Worm (Caenorhabditis elegans) whole organism, L1 larva: ENCODE measurements around the gene str-255.
"Not testable (repeated sequence)": the region's sequence is repeated elsewhere in the genome, so short reads cannot be mapped to it uniquely, and the experiment has no call there.

ENCODE experiments used
- C16A3.4 ChIP-seq: fragments of 150-350 bp; optimal IDR thresholded peaks from 2 replicates; lab custom pipeline; 2014; ENCODE audit warnings: missing biosample characterization, missing genetic modification characterization
- C34B4.2 ChIP-seq: sonication (generic microtip); optimal IDR thresholded peaks from 2 replicates; lab custom pipeline; 2017; ENCODE audit warnings: mild to moderate bottlenecking, missing genetic modification characterization, missing compliant biosample characterization
- F16B12.6 ChIP-seq: fragments of 150-350 bp; optimal IDR thresholded peaks from 2 replicates; lab custom pipeline; 2014; ENCODE audit warnings: missing biosample characterization, missing genetic modification characterization
- aha-1 ChIP-seq: fragments of 150-350 bp; optimal IDR thresholded peaks from 2 replicates; lab custom pipeline; 2014; ENCODE audit warnings: missing biosample characterization, missing genetic modification characterization
- alr-1 ChIP-seq: fragments of 200-800 bp; sonication (Bioruptor generic); optimal IDR thresholded peaks from 2 replicates; lab custom pipeline; 2018; ENCODE audit warnings: borderline replicate concordance, mild to moderate bottlenecking, missing genetic modification characterization, missing compliant biosample characterization
- aly-2 ChIP-seq: fragments of 150-350 bp; optimal IDR thresholded peaks from 2 replicates; lab custom pipeline; 2014; ENCODE audit warnings: missing biosample characterization, missing genetic modification characterization
- ceh-63 ChIP-seq: fragments of 200-800 bp; sonication (Bioruptor generic); optimal IDR thresholded peaks from 2 replicates; lab custom pipeline; 2018; ENCODE audit warnings: mild to moderate bottlenecking, missing genetic modification characterization, missing compliant biosample characterization
- ceh-82 ChIP-seq, 3 experiments: fragments of 150-350 bp in 1 of 3; sonication (generic microtip) in 2 of 3; optimal IDR thresholded peaks; 2 replicates each; lab custom pipeline; 2014 to 2017; ENCODE audit warnings: missing biosample characterization in 3 of 3, missing genetic modification characterization in 3 of 3
- efl-1 ChIP-seq, 4 experiments: fragments of 150-350 bp; optimal IDR thresholded peaks in 3 of 4; peaks in 1 of 4; 1 replicate in 1 of 4; 2 replicates in 3 of 4; lab custom pipeline; 2014; ENCODE audit warnings: missing biosample characterization in 2 of 4, missing genetic modification characterization in 2 of 4, missing genetic modification reagents in 2 of 4
- efl-3 ChIP-seq: fragments of 200-800 bp; sonication (Bioruptor generic); optimal IDR thresholded peaks from 2 replicates; lab custom pipeline; 2018; ENCODE audit warnings: mild to moderate bottlenecking, missing genetic modification characterization, missing compliant biosample characterization
- elt-3 ChIP-seq, 6 experiments: fragments of 150-350 bp in 1 of 6; sonication (generic microtip); optimal IDR thresholded peaks; 2 replicates each; lab custom pipeline; 2017 to 2018; ENCODE audit warnings: missing biosample characterization in 6 of 6, missing genetic modification characterization in 6 of 6, inconsistent platforms in 1 of 6
- fos-1 ChIP-seq: fragments of 150-350 bp; optimal IDR thresholded peaks from 2 replicates; lab custom pipeline; 2014; ENCODE audit warnings: missing biosample characterization, missing genetic modification characterization
- grh-1 ChIP-seq: fragments of 200-800 bp; sonication (Bioruptor generic); IDR thresholded peaks from 2 replicates; pipeline ENCODE4 v1.3.6; 2022; ENCODE audit warnings: missing genetic modification reagents, missing genetic modification characterization, missing compliant biosample characterization
- irx-1 ChIP-seq: sonication (generic microtip); optimal IDR thresholded peaks from 2 replicates; lab custom pipeline; 2016; ENCODE audit warnings: missing genetic modification characterization, missing compliant biosample characterization
- lir-3 ChIP-seq: sonication (generic microtip); optimal IDR thresholded peaks from 2 replicates; lab custom pipeline; 2016; ENCODE audit warnings: mild to moderate bottlenecking, missing genetic modification characterization, moderate library complexity, missing compliant biosample characterization; ENCODE audit not compliant: poor library complexity
- mdl-1 ChIP-seq, 2 experiments: fragments of 150-350 bp; optimal IDR thresholded peaks; 2 replicates each; lab custom pipeline; 2014 to 2017; ENCODE audit warnings: missing biosample characterization in 2 of 2, missing genetic modification characterization in 2 of 2, inconsistent platforms in 1 of 2
- nhr-11 ChIP-seq: fragments of 150-350 bp; optimal IDR thresholded peaks from 2 replicates; lab custom pipeline; 2014; ENCODE audit warnings: missing biosample characterization, missing genetic modification characterization
- nhr-76 ChIP-seq: sonication (generic microtip); optimal IDR thresholded peaks from 2 replicates; lab custom pipeline; 2017; ENCODE audit warnings: missing biosample characterization, missing genetic modification characterization
- nhr-84 ChIP-seq: sonication (generic microtip); optimal IDR thresholded peaks from 2 replicates; lab custom pipeline; 2017; ENCODE audit warnings: missing biosample characterization, missing genetic modification characterization
- nhr-90 ChIP-seq: sonication (generic microtip); optimal IDR thresholded peaks from 2 replicates; lab custom pipeline; 2016; ENCODE audit warnings: mild to moderate bottlenecking, missing genetic modification characterization, missing compliant biosample characterization; ENCODE audit not compliant: poor library complexity
- pax-3 ChIP-seq: fragments of 200-800 bp; sonication (Bioruptor generic); optimal IDR thresholded peaks from 2 replicates; lab custom pipeline; 2018; ENCODE audit warnings: mild to moderate bottlenecking, missing genetic modification characterization, moderate library complexity, missing compliant biosample characterization
- rnt-1 ChIP-seq: sonication (generic microtip); optimal IDR thresholded peaks from 2 replicates; lab custom pipeline; 2016; ENCODE audit warnings: mild to moderate bottlenecking, missing genetic modification characterization, moderate library complexity, missing compliant biosample characterization
- skn-1 ChIP-seq: fragments of 150-350 bp; optimal IDR thresholded peaks from 2 replicates; lab custom pipeline; 2014; ENCODE audit warnings: missing biosample characterization, missing genetic modification characterization
- snpc-4 ChIP-seq: fragments of 150-350 bp; optimal IDR thresholded peaks from 2 replicates; lab custom pipeline; 2014; ENCODE audit warnings: missing biosample characterization, missing genetic modification characterization
- sptf-1 ChIP-seq: fragments of 150-350 bp; optimal IDR thresholded peaks from 2 replicates; lab custom pipeline; 2014; ENCODE audit warnings: missing biosample characterization, missing genetic modification characterization
- tbx-2 ChIP-seq: sonication (generic microtip); optimal IDR thresholded peaks from 2 replicates; lab custom pipeline; 2016; ENCODE audit warnings: missing genetic modification characterization, missing compliant biosample characterization
- tlp-1 ChIP-seq: fragments of 150-350 bp; optimal IDR thresholded peaks from 2 replicates; lab custom pipeline; 2014; ENCODE audit warnings: missing biosample characterization, missing genetic modification characterization
- unc-30 ChIP-seq: sonication (generic microtip); optimal IDR thresholded peaks from 2 replicates; lab custom pipeline; 2017; ENCODE audit warnings: missing biosample characterization, missing genetic modification characterization
- unc-86 ChIP-seq: sonication (generic microtip); optimal IDR thresholded peaks from 2 replicates; lab custom pipeline; 2016; ENCODE audit warnings: missing genetic modification characterization, missing compliant biosample characterization
- unc-98 ChIP-seq: fragments of 200-800 bp; sonication (Bioruptor generic); IDR thresholded peaks from 2 replicates; pipeline ENCODE4 v1.3.6; 2022; ENCODE audit warnings: missing genetic modification characterization, missing compliant biosample characterization
- zag-1 ChIP-seq: fragments of 150-350 bp; optimal IDR thresholded peaks from 2 replicates; lab custom pipeline; 2014; ENCODE audit warnings: missing biosample characterization, missing genetic modification characterization
- zip-4 ChIP-seq: fragments of 200-800 bp; sonication (Bioruptor generic); optimal IDR thresholded peaks from 2 replicates; lab custom pipeline; 2018; ENCODE audit warnings: mild to moderate bottlenecking, missing genetic modification characterization, moderate library complexity, missing compliant biosample characterization

Gene str-255

ce11 chrV:2150876-2151275 is 12.8 kb downstream of the str-255 start, which contains the start of gene C45H4.13:
Gene C45H4.13, minus strand, starts transcription at chrV:2150976.
- TF ChIP-seq nhr-84 (tag; lab: Kevin White, UChicago) = no peak
- no peak for TF ChIP-seq unc-98 (GFP tag; lab: Robert Waterston, UW)
- no peak for TF ChIP-seq fos-1 (tag; lab: Kevin White, UChicago)
- TF ChIP-seq aly-2 (tag; lab: Kevin White, UChicago) = no peak
- no peak for TF ChIP-seq alr-1 (tag; lab: Kevin White, UChicago)
- no peak for TF ChIP-seq rnt-1
- TF ChIP-seq zip-4 (GFP tag; lab: Kevin White, UChicago) = no peak
- TF ChIP-seq unc-30 (tag; lab: Kevin White, UChicago) = no peak
- no peak for TF ChIP-seq C34B4.2 (tag; lab: Kevin White, UChicago)
- no peak for TF ChIP-seq mdl-1 (tag; optimal IDR thresholded peaks at IDR 0.05; lab: Kevin White, UChicago)
- TF ChIP-seq nhr-90 (tag; lab: Kevin White, UChicago) = no peak
- no peak for TF ChIP-seq nhr-11 (tag; lab: Kevin White, UChicago)
- TF ChIP-seq C16A3.4 (tag; lab: Kevin White, UChicago) = no peak
- no peak for TF ChIP-seq ceh-63 (GFP tag; lab: Kevin White, UChicago)
- TF ChIP-seq efl-1 (optimal IDR thresholded peaks at IDR 0.05; lab: Kevin White, UChicago) = no peak
- TF ChIP-seq efl-1 (GFP tag; optimal IDR thresholded peaks at IDR 0.05 in 1 of 2; lab: Kevin White, UChicago) = no peak
- no peak for TF ChIP-seq lir-3 (tag; lab: Kevin White, UChicago)
- TF ChIP-seq aha-1 (tag; lab: Kevin White, UChicago) = no peak
- TF ChIP-seq pax-3 (tag; lab: Kevin White, UChicago) = no peak

ce11 chrV:2149432-2149831 is 14.2 kb downstream of the str-255 start, which contains the start of gene C45H4.21:
Gene C45H4.21, minus strand, starts transcription at chrV:2149532.
- TF ChIP-seq sptf-1 (tag; lab: Kevin White, UChicago) (no peak), zag-1 (tag; lab: Kevin White, UChicago) (no peak), unc-30 (tag; lab: Kevin White, UChicago) (no peak), efl-1 (optimal IDR thresholded peaks at IDR 0.05; lab: Kevin White, UChicago) (no peak), efl-1 (GFP tag; optimal IDR thresholded peaks at IDR 0.05 in 1 of 2; lab: Kevin White, UChicago) (peak in 1 of 2 experiments; percentile 39), unc-86 (tag; lab: Kevin White, UChicago) (no peak), snpc-4 (no peak), mdl-1 (tag; optimal IDR thresholded peaks at IDR 0.05; lab: Kevin White, UChicago) (no peak), nhr-76 (tag; lab: Kevin White, UChicago) (no peak), tbx-2 (tag; lab: Kevin White, UChicago) (no peak)

ce11 chrV:2146795-2147194 is 16.8 kb downstream of the str-255 start, which contains the start of gene srbc-20:
Gene srbc-20, plus strand, starts transcription at chrV:2147095.
- TF ChIP-seq grh-1 (GFP tag; lab: Robert Waterston, UW) (no peak), elt-3 (tag; optimal IDR thresholded peaks at IDR 0.05; lab: Kevin White, UChicago) (peak in 1 of 6 experiments; percentile 3)

ce11 chrV:2146044-2146443 is 17.6 kb downstream of the str-255 start, which contains the start of gene str-52:
Gene str-52, minus strand, starts transcription at chrV:2146144.
- TF ChIP-seq efl-1 (optimal IDR thresholded peaks at IDR 0.05; lab: Kevin White, UChicago) (no peak), efl-1 (GFP tag; optimal IDR thresholded peaks at IDR 0.05 in 1 of 2; lab: Kevin White, UChicago) (peak in 1 of 2 experiments; percentile 28), tlp-1 (tag; lab: Kevin White, UChicago) (no peak)
- TF ChIP-seq, all 84 proteins: peak for 1

ce11 chrV:2144408-2144807 is 19.2 kb downstream of the str-255 start, which contains the start of gene F22F7.12:
Gene F22F7.12, minus strand, starts transcription at chrV:2144508.
- TF ChIP-seq ceh-82 (tag; optimal IDR thresholded peaks at IDR 0.05; lab: Kevin White, UChicago); F16B12.6 (tag; lab: Kevin White, UChicago); tlp-1 (tag; lab: Kevin White, UChicago): not testable (repeated sequence)

ce11 chrV:2139918-2140317 is 23.7 kb downstream of the str-255 start, which contains the start of gene F22F7.7:
Gene F22F7.7, minus strand, starts transcription at chrV:2140042.
- no peak for TF ChIP-seq irx-1
- TF ChIP-seq skn-1 (tag; lab: Kevin White, UChicago) = no peak
- TF ChIP-seq efl-3 (GFP tag; lab: Kevin White, UChicago) = no peak
